Fruit fly (Drosophila melanogaster) whole organism, embryonic: Measurements from ENCODE around the gene IleRS-m.

Experiments used
- Atf3 ChIP-seq: fragments of 200-800 bp; sonication (Bioruptor generic); optimal IDR thresholded peaks from 3 replicates; lab custom pipeline; 2016; ENCODE audit warnings: missing biosample characterization, missing genetic modification characterization
- CG10209 ChIP-seq: fragments of 200-800 bp; sonication (Bioruptor generic); optimal IDR thresholded peaks from 3 replicates; lab custom pipeline; 2017; ENCODE audit warnings: missing biosample characterization, mild to moderate bottlenecking, missing genetic modification characterization, missing genetic modification reagents
- CG1024 ChIP-seq: fragments of 200-800 bp; sonication (Bioruptor generic); IDR thresholded peaks from 2 replicates; pipeline ENCODE4 v1.3.6; 2022; ENCODE audit warnings: missing biosample characterization, missing genetic modification characterization
- CG10462 ChIP-seq: fragments of 200-800 bp; sonication (Bioruptor generic); optimal IDR thresholded peaks from 2 replicates; lab custom pipeline; 2016; ENCODE audit warnings: missing biosample characterization, missing genetic modification characterization
- CG10959 ChIP-seq: fragments of 200-800 bp; sonication (Bioruptor generic); IDR thresholded peaks from 2 replicates; pipeline ENCODE4 v1.3.6; 2022; ENCODE audit warnings: missing biosample characterization, missing genetic modification characterization
- CG11695 ChIP-seq: fragments of 200-800 bp; sonication (Bioruptor generic); IDR thresholded peaks from 3 replicates; pipeline ENCODE4 v1.3.6; 2022; ENCODE audit warnings: missing biosample characterization, missing genetic modification characterization
- CG11696 ChIP-seq: fragments of 200-800 bp; sonication (Bioruptor generic); IDR thresholded peaks from 2 replicates; pipeline ENCODE4 v1.3.6; 2022; ENCODE audit warnings: missing biosample characterization, missing genetic modification characterization
- CG13287 ChIP-seq: fragments of 200-800 bp; sonication (Bioruptor generic); IDR thresholded peaks from 2 replicates; pipeline ENCODE4 v1.3.6; 2022; ENCODE audit warnings: missing biosample characterization, missing genetic modification characterization; ENCODE audit not compliant: partially characterized antibody
- CG15601 ChIP-seq: fragments of 200-800 bp; sonication (Bioruptor generic); optimal IDR thresholded peaks from 3 replicates; lab custom pipeline; 2019; ENCODE audit warnings: missing biosample characterization, mild to moderate bottlenecking, missing genetic modification characterization, moderate library complexity
- CG1792 ChIP-seq: fragments of 200-800 bp; sonication (Bioruptor generic); optimal IDR thresholded peaks from 2 replicates; lab custom pipeline; 2016; ENCODE audit warnings: missing biosample characterization, missing genetic modification characterization
- CG18262 ChIP-seq: fragments of 200-800 bp; optimal IDR thresholded peaks from 3 replicates; lab custom pipeline; 2019; ENCODE audit warnings: missing biosample characterization, mild to moderate bottlenecking, missing genetic modification characterization, moderate library complexity
- CG32767 ChIP-seq: fragments of 200-800 bp; sonication (Bioruptor generic); IDR thresholded peaks from 2 replicates; pipeline ENCODE4 v1.3.6; 2022; ENCODE audit warnings: missing biosample characterization, missing genetic modification characterization
- CG3726 ChIP-seq: fragments of 200-800 bp; sonication (Bioruptor generic); IDR thresholded peaks from 3 replicates; pipeline ENCODE4, ENCODE4 v1.3.6; 2022; ENCODE audit warnings: missing biosample characterization, missing genetic modification characterization
- CG3847 ChIP-seq: fragments of 200-800 bp; sonication (Bioruptor generic); IDR thresholded peaks from 2 replicates; pipeline ENCODE4 v1.3.6; 2022; ENCODE audit warnings: missing biosample characterization, missing genetic modification characterization
- CG42726 ChIP-seq: fragments of 200-800 bp; sonication (Bioruptor generic); IDR thresholded peaks from 2 replicates; pipeline ENCODE4 v1.3.6; 2022; ENCODE audit warnings: missing biosample characterization, missing genetic modification characterization; ENCODE audit not compliant: partially characterized antibody
- CG5245 ChIP-seq: fragments of 200-800 bp; sonication (Bioruptor generic); optimal IDR thresholded peaks from 3 replicates; lab custom pipeline; 2016; ENCODE audit warnings: missing biosample characterization, missing genetic modification characterization
- CG6175 ChIP-seq: fragments of 200-800 bp; sonication (Bioruptor generic); IDR thresholded peaks from 3 replicates; pipeline ENCODE4 v1.3.6; 2022; ENCODE audit warnings: missing biosample characterization, missing genetic modification characterization
- CG6254 ChIP-seq: fragments of 200-800 bp; sonication (Bioruptor generic); optimal IDR thresholded peaks from 3 replicates; lab custom pipeline; 2017; ENCODE audit warnings: mild to moderate bottlenecking, missing biosample characterization, missing genetic modification reagents, missing genetic modification characterization
- CG6854 ChIP-seq: fragments of 200-800 bp; sonication (Bioruptor generic); optimal IDR thresholded peaks from 3 replicates; lab custom pipeline; 2017; ENCODE audit warnings: missing biosample characterization, mild to moderate bottlenecking, missing genetic modification characterization
- Dip3 ChIP-seq: fragments of 200-800 bp; sonication (Bioruptor generic); optimal IDR thresholded peaks from 3 replicates; lab custom pipeline; 2016; ENCODE audit warnings: missing biosample characterization, missing genetic modification characterization
- Lhr ChIP-seq: fragments of 200-800 bp; sonication (Bioruptor generic); optimal IDR thresholded peaks from 3 replicates; lab custom pipeline; 2017; ENCODE audit warnings: mild to moderate bottlenecking, missing biosample characterization, missing genetic modification reagents, missing genetic modification characterization
- MTF-1 ChIP-seq: fragments of 200-800 bp; sonication (Bioruptor generic); optimal IDR thresholded peaks from 2 replicates; lab custom pipeline; 2018; ENCODE audit warnings: missing biosample characterization, mild to moderate bottlenecking, missing genetic modification characterization, borderline replicate concordance
- Neu2 ChIP-seq: fragments of 200-800 bp; sonication (Bioruptor generic); optimal IDR thresholded peaks from 3 replicates; lab custom pipeline; 2016; ENCODE audit warnings: missing biosample characterization, missing genetic modification characterization, borderline replicate concordance
- Pdp1 ChIP-seq, 2 experiments: fragments of 200-800 bp; sonication (Bioruptor generic); optimal IDR thresholded peaks; 3 replicates each; lab custom pipeline; 2016; ENCODE audit warnings: missing biosample characterization in 2 of 2, missing genetic modification characterization in 2 of 2, mild to moderate bottlenecking in 1 of 2, moderate library complexity in 1 of 2
- Sox102F ChIP-seq: fragments of 200-800 bp; sonication (Bioruptor generic); optimal IDR thresholded peaks from 2 replicates; lab custom pipeline; 2018; ENCODE audit warnings: missing biosample characterization, mild to moderate bottlenecking, missing genetic modification characterization, moderate library complexity
- Spps ChIP-seq: fragments of 200-800 bp; sonication (Bioruptor generic); optimal IDR thresholded peaks from 2 replicates; lab custom pipeline; 2018; ENCODE audit warnings: missing biosample characterization, mild to moderate bottlenecking, missing genetic modification characterization
- Vsx1 ChIP-seq: fragments of 200-800 bp; sonication (Bioruptor generic); optimal IDR thresholded peaks from 2 replicates; lab custom pipeline; 2017; ENCODE audit warnings: missing biosample characterization, mild to moderate bottlenecking, missing genetic modification characterization, missing genetic modification reagents
- abd-A ChIP-seq: fragments of 200-800 bp; sonication (Bioruptor generic); optimal IDR thresholded peaks from 3 replicates; lab custom pipeline; 2019; ENCODE audit warnings: missing biosample characterization, mild to moderate bottlenecking, missing genetic modification characterization, moderate library complexity
- az2 ChIP-seq: fragments of 200-800 bp; sonication (Bioruptor generic); optimal IDR thresholded peaks from 3 replicates; lab custom pipeline; 2016; ENCODE audit warnings: missing biosample characterization, missing genetic modification characterization
- bbx ChIP-seq: fragments of 200-800 bp; sonication (Bioruptor generic); IDR thresholded peaks from 2 replicates; pipeline ENCODE4 v1.3.6; 2022; ENCODE audit warnings: missing biosample characterization, missing genetic modification characterization; ENCODE audit not compliant: partially characterized antibody
- btn ChIP-seq: fragments of 200-800 bp; sonication (Bioruptor generic); optimal IDR thresholded peaks from 2 replicates; lab custom pipeline; 2016; ENCODE audit warnings: missing biosample characterization, missing genetic modification characterization
- chif ChIP-seq, 2 experiments: fragments of 200-800 bp; sonication (Bioruptor generic); optimal IDR thresholded peaks; 3 replicates each; lab custom pipeline; 2016; ENCODE audit warnings: missing biosample characterization in 2 of 2, missing genetic modification characterization in 2 of 2
- croc ChIP-seq: fragments of 200-800 bp; sonication (Bioruptor generic); conservative IDR thresholded peaks from 3 replicates; pipeline ENCODE4 v1.3.6; 2022; ENCODE audit warnings: missing biosample characterization, missing genetic modification characterization
- dmrt99B ChIP-seq: fragments of 200-800 bp; sonication (Bioruptor generic); optimal IDR thresholded peaks from 2 replicates; lab custom pipeline; 2018; ENCODE audit warnings: missing biosample characterization, mild to moderate bottlenecking, missing genetic modification characterization, moderate library complexity
- fd96Cb ChIP-seq: fragments of 200-800 bp; sonication (Bioruptor generic); optimal IDR thresholded peaks from 2 replicates; lab custom pipeline; 2018; ENCODE audit warnings: missing biosample characterization, mild to moderate bottlenecking, missing genetic modification characterization, moderate library complexity
- mld ChIP-seq: fragments of 200-800 bp; sonication (Bioruptor generic); IDR thresholded peaks from 3 replicates; pipeline ENCODE4 v1.3.6; 2022; ENCODE audit warnings: missing biosample characterization, missing genetic modification characterization; ENCODE audit not compliant: partially characterized antibody
- nmo ChIP-seq: fragments of 200-800 bp; sonication (Bioruptor generic); optimal IDR thresholded peaks from 2 replicates; lab custom pipeline; 2018; ENCODE audit warnings: missing biosample characterization, mild to moderate bottlenecking, missing genetic modification characterization, moderate library complexity
- oc ChIP-seq: fragments of 200-800 bp; sonication (Bioruptor generic); optimal IDR thresholded peaks from 2 replicates; lab custom pipeline; 2018; ENCODE audit warnings: missing biosample characterization, mild to moderate bottlenecking, missing genetic modification characterization, moderate library complexity
- p53 ChIP-seq: fragments of 200-800 bp; sonication (Bioruptor generic); optimal IDR thresholded peaks from 2 replicates; lab custom pipeline; 2016; ENCODE audit warnings: missing biosample characterization, missing genetic modification characterization
- peb ChIP-seq: fragments of 200-800 bp; sonication (Bioruptor generic); IDR thresholded peaks from 2 replicates; pipeline ENCODE4 v1.3.6; 2022; ENCODE audit warnings: missing biosample characterization, missing genetic modification characterization
- pho ChIP-seq: fragments of 200-800 bp; sonication (Bioruptor generic); optimal IDR thresholded peaks from 2 replicates; lab custom pipeline; 2016; ENCODE audit warnings: missing biosample characterization, missing genetic modification characterization
- pita ChIP-seq: fragments of 200-800 bp; sonication (Bioruptor generic); optimal IDR thresholded peaks from 2 replicates; lab custom pipeline; 2017; ENCODE audit warnings: missing biosample characterization, mild to moderate bottlenecking, missing genetic modification characterization
- psq ChIP-seq: fragments of 200-800 bp; sonication (Bioruptor generic); optimal IDR thresholded peaks from 2 replicates; lab custom pipeline; 2017; ENCODE audit warnings: missing biosample characterization, missing genetic modification characterization
- slou ChIP-seq: fragments of 200-800 bp; sonication (Bioruptor generic); optimal IDR thresholded peaks from 3 replicates; lab custom pipeline; 2016; ENCODE audit warnings: missing biosample characterization, missing genetic modification characterization
- sna ChIP-seq: fragments of 200-800 bp; sonication (Bioruptor generic); IDR thresholded peaks from 2 replicates; pipeline ENCODE4 v1.3.6; 2022; ENCODE audit warnings: missing biosample characterization, missing genetic modification characterization; ENCODE audit not compliant: partially characterized antibody
- trh ChIP-seq: fragments of 200-800 bp; sonication (Bioruptor generic); optimal IDR thresholded peaks from 2 replicates; lab custom pipeline; 2016; ENCODE audit warnings: missing biosample characterization, missing genetic modification characterization
- ttk ChIP-seq: fragments of 200-800 bp; sonication (Bioruptor generic); IDR thresholded peaks from 2 replicates; pipeline ENCODE4 v2.1.2; 2022; ENCODE audit warnings: missing biosample characterization, missing genetic modification characterization
- tx ChIP-seq: fragments of 200-800 bp; sonication (Bioruptor generic); optimal IDR thresholded peaks from 2 replicates; lab custom pipeline; 2016; ENCODE audit warnings: missing biosample characterization, missing genetic modification characterization
- unpg ChIP-seq: fragments of 200-800 bp; sonication (Bioruptor generic); optimal IDR thresholded peaks from 3 replicates; lab custom pipeline; 2018; ENCODE audit warnings: missing biosample characterization, mild to moderate bottlenecking, missing genetic modification characterization, moderate library complexity
- zfh2 ChIP-seq: fragments of 200-800 bp; sonication (Bioruptor generic); optimal IDR thresholded peaks from 2 replicates; lab custom pipeline; 2016; ENCODE audit warnings: missing biosample characterization, missing genetic modification characterization

The IleRS-m gene

DNA sequence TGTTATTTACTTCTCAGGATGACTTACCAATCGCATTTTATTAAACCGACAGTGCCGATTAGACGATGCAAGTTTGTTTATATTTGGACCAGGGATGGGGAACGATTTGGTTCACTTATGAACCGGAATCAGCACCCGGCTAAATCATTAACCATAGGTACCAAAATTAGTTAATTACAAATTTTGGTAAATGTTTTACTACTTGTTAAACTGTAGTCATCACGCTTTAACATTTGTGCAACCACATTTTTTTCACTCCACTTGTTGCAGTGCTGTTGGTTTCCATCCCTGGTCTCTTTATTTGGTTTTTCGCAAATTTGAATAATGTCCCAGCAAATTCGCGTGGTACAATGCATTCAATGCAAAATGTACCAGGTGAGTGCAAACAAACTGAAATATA, 5.4 kb downstream of the IleRS-m start, which contains the start of the genes IntS9 and CG43295 (continued):
- TF ChIP-seq CG15601 (tag; lab: Kevin White, UChicago) = no peak
- no peak for TF ChIP-seq bbx
- TF ChIP-seq btn = peak; percentile 80
- TF ChIP-seq oc (tag; lab: Kevin White, UChicago) = no peak
- peak; percentile 86 for TF ChIP-seq Dip3 (GFP tag; lab: Kevin White, UChicago)
- TF ChIP-seq MTF-1 (GFP tag; lab: Kevin White, UChicago) = no peak
- TF ChIP-seq sna (GFP tag; lab: Robert Waterston, UW) = no peak
- peak; percentile 65 for TF ChIP-seq CG11696 (GFP tag; lab: Robert Waterston, UW)
- peak; percentile 85 for TF ChIP-seq CG10959 (GFP tag; lab: Robert Waterston, UW)
- peak; percentile 91 for TF ChIP-seq zfh2 (GFP tag; lab: Kevin White, UChicago)
- peak; percentile 61 for TF ChIP-seq croc (GFP tag; lab: Robert Waterston, UW)
- TF ChIP-seq slou (GFP tag; lab: Kevin White, UChicago) = peak; percentile 67
- peak; percentile 75 for TF ChIP-seq CG10462 (GFP tag; lab: Kevin White, UChicago)
- TF ChIP-seq CG10209 = peak; percentile 67
- no peak for TF ChIP-seq abd-A (tag; lab: Kevin White, UChicago)
- TF ChIP-seq Atf3 (GFP tag; lab: Kevin White, UChicago) = peak; percentile 79
- peak; percentile 77 for TF ChIP-seq ttk (GFP tag; lab: Robert Waterston, UW)
- no peak for TF ChIP-seq p53 (GFP tag; lab: Kevin White, UChicago)
- peak; percentile 66 for TF ChIP-seq CG13287 (GFP tag; lab: Robert Waterston, UW)
- TF ChIP-seq fd96Cb (tag; lab: Kevin White, UChicago) = peak; percentile 75
- TF ChIP-seq Vsx1 = no peak
- TF ChIP-seq Pdp1 (GFP tag; optimal IDR thresholded peaks at IDR 0.05; lab: Kevin White, UChicago) = peak; percentile 85
- peak; percentile 5 for TF ChIP-seq CG6854
- peak; percentile 77 for TF ChIP-seq tx (GFP tag; lab: Kevin White, UChicago)
- TF ChIP-seq Sox102F (GFP tag; lab: Kevin White, UChicago) = peak; percentile 84
- peak; percentile 69 for TF ChIP-seq CG1792 (GFP tag; lab: Kevin White, UChicago)
- TF ChIP-seq CG42726 (GFP tag; lab: Robert Waterston, UW) = no peak
- peak; percentile 72 for TF ChIP-seq peb (GFP tag; lab: Robert Waterston, UW)
- peak; percentile 75 for TF ChIP-seq nmo
- no peak for TF ChIP-seq CG6175 (GFP tag; lab: Robert Waterston, UW)
- no peak for TF ChIP-seq unpg (GFP tag; lab: Kevin White, UChicago)
- TF ChIP-seq dmrt99B (tag; lab: Kevin White, UChicago) = no peak
- peak; percentile 47 for TF ChIP-seq CG6254
- TF ChIP-seq CG3847 (GFP tag; lab: Robert Waterston, UW) = peak; percentile 65
- TF ChIP-seq mld (GFP tag; lab: Robert Waterston, UW) = no peak
- peak; percentile 74 for TF ChIP-seq Neu2 (GFP tag; lab: Kevin White, UChicago)
- peak; percentile 77 for TF ChIP-seq CG11695 (GFP tag; lab: Robert Waterston, UW)
- peak; percentile 80 for TF ChIP-seq pho (GFP tag; lab: Kevin White, UChicago)
- peak; percentile 25 for TF ChIP-seq psq (GFP tag; lab: Kevin White, UChicago)
- peak; percentile 81 for TF ChIP-seq Spps (tag; lab: Kevin White, UChicago)
- peak; percentile 79 to 85 for TF ChIP-seq chif (GFP tag; optimal IDR thresholded peaks at IDR 0.05; lab: Kevin White, UChicago)
- peak; percentile 89 for TF ChIP-seq az2
- peak; percentile 75 for TF ChIP-seq CG5245 (GFP tag; lab: Kevin White, UChicago)
- no peak for TF ChIP-seq pita (GFP tag; lab: Kevin White, UChicago)
- TF ChIP-seq CG32767 = peak; percentile 81
- peak; percentile 60 for TF ChIP-seq trh
- peak; percentile 79 for TF ChIP-seq CG18262 (tag; lab: Kevin White, UChicago)
- TF ChIP-seq CG1024 (GFP tag; lab: Robert Waterston, UW) = peak; percentile 85
- peak; percentile 48 for TF ChIP-seq Lhr (GFP tag; lab: Kevin White, UChicago)
- peak; percentile 74 for TF ChIP-seq CG3726
